Worm (Caenorhabditis elegans) whole organism, mixed stage, embryonic: Measurements from ENCODE around the gene F54F2.7.
A peak's percentile ranks its signal among the peaks of the same experiment; 100 is the strongest.

Experiments
- ceh-43 ChIP-seq: fragments of 200-800 bp; sonication (Bioruptor generic); optimal IDR thresholded peaks from 2 replicates; lab custom pipeline; 2018; ENCODE audit warnings: mild to moderate bottlenecking, missing genetic modification characterization, moderate library complexity, missing compliant biosample characterization
- lin-13 ChIP-seq: fragments of 150-350 bp; optimal IDR thresholded peaks from 2 replicates; lab custom pipeline; 2014; ENCODE audit warnings: missing biosample characterization, missing genetic modification characterization
- mep-1 ChIP-seq: fragments of 150-350 bp; optimal IDR thresholded peaks from 2 replicates; lab custom pipeline; 2017; ENCODE audit warnings: missing biosample characterization, missing genetic modification reagents, missing genetic modification characterization, inconsistent platforms
- nhr-237 ChIP-seq: fragments of 150-350 bp; optimal IDR thresholded peaks from 2 replicates; lab custom pipeline; 2014; ENCODE audit warnings: missing biosample characterization, missing genetic modification characterization

- TF ChIP-seq ceh-43: no peak
- TF ChIP-seq lin-13 (tag; lab: Kevin White, UChicago): peak; percentile 84
- peak; percentile 65 for TF ChIP-seq nhr-237 (tag; lab: Kevin White, UChicago)
- TF ChIP-seq mep-1: peak; percentile 74
Measured at ce11 chrIII:8795595-8796141, 11.5 kb downstream of the F54F2.7 start.
